Fruit fly (Drosophila melanogaster) whole organism, embryonic: ENCODE data around the gene Cyp4ac2.

Experiments used
- Asciz ChIP-seq: fragments of 200-800 bp; sonication (Bioruptor generic); optimal IDR thresholded peaks from 2 replicates; lab custom pipeline; 2017; ENCODE audit warnings: missing biosample characterization, mild to moderate bottlenecking, missing genetic modification characterization, missing genetic modification reagents
- CG11696 ChIP-seq: fragments of 200-800 bp; sonication (Bioruptor generic); IDR thresholded peaks from 2 replicates; pipeline ENCODE4 v1.3.6; 2022; ENCODE audit warnings: missing biosample characterization, missing genetic modification characterization
- CG12155 ChIP-seq: fragments of 200-800 bp; sonication (Bioruptor generic); optimal IDR thresholded peaks from 3 replicates; lab custom pipeline; 2016; ENCODE audit warnings: missing biosample characterization, missing genetic modification characterization
- CG12236 ChIP-seq: fragments of 200-800 bp; sonication (Bioruptor generic); optimal IDR thresholded peaks from 2 replicates; lab custom pipeline; 2016; ENCODE audit warnings: missing biosample characterization, missing genetic modification characterization
- CG13287 ChIP-seq: fragments of 200-800 bp; sonication (Bioruptor generic); IDR thresholded peaks from 2 replicates; pipeline ENCODE4 v1.3.6; 2022; ENCODE audit warnings: missing biosample characterization, missing genetic modification characterization; ENCODE audit not compliant: partially characterized antibody
- CG13775 ChIP-seq: fragments of 200-800 bp; sonication (Bioruptor generic); optimal IDR thresholded peaks from 3 replicates; lab custom pipeline; 2017; ENCODE audit warnings: missing biosample characterization, mild to moderate bottlenecking, missing genetic modification characterization
- CG13894 ChIP-seq: fragments of 200-800 bp; sonication (Bioruptor generic); optimal IDR thresholded peaks from 3 replicates; lab custom pipeline; 2018; ENCODE audit warnings: missing biosample characterization, mild to moderate bottlenecking, missing genetic modification characterization, moderate library complexity
- CG15514 ChIP-seq: fragments of 200-800 bp; sonication (Bioruptor generic); optimal IDR thresholded peaks from 3 replicates; lab custom pipeline; 2017; ENCODE audit warnings: missing biosample characterization, missing genetic modification characterization, mild to moderate bottlenecking, moderate library complexity, missing genetic modification reagents
- CG15696 ChIP-seq: fragments of 200-800 bp; sonication (Bioruptor generic); optimal IDR thresholded peaks from 2 replicates; lab custom pipeline; 2019; ENCODE audit warnings: missing biosample characterization, mild to moderate bottlenecking, missing genetic modification characterization, moderate library complexity
- CG16779 ChIP-seq: fragments of 200-800 bp; sonication (Bioruptor generic); IDR thresholded peaks from 2 replicates; pipeline ENCODE4 v1.3.6; 2022; ENCODE audit warnings: missing biosample characterization, missing genetic modification characterization
- CG16863 ChIP-seq: fragments of 200-800 bp; sonication (Bioruptor generic); optimal IDR thresholded peaks from 3 replicates; lab custom pipeline; 2016; ENCODE audit warnings: missing biosample characterization, missing genetic modification characterization
- CG18619 ChIP-seq: fragments of 200-800 bp; sonication (Bioruptor generic); optimal IDR thresholded peaks from 3 replicates; lab custom pipeline; 2017; ENCODE audit warnings: missing biosample characterization, mild to moderate bottlenecking, missing genetic modification characterization
- CG33557 ChIP-seq: fragments of 200-800 bp; sonication (Bioruptor generic); optimal IDR thresholded peaks from 2 replicates; lab custom pipeline; 2019; ENCODE audit warnings: missing biosample characterization, mild to moderate bottlenecking, missing genetic modification characterization, moderate library complexity
- CG34422 ChIP-seq: fragments of 200-800 bp; sonication (Bioruptor generic); IDR thresholded peaks from 3 replicates; pipeline ENCODE4 v1.3.6; 2022; ENCODE audit warnings: missing biosample characterization, missing genetic modification characterization
- CG3995 ChIP-seq: fragments of 200-800 bp; sonication (Bioruptor generic); optimal IDR thresholded peaks from 3 replicates; lab custom pipeline; 2016; ENCODE audit warnings: missing biosample characterization, missing genetic modification characterization
- CG5180 ChIP-seq: fragments of 200-800 bp; sonication (Bioruptor generic); optimal IDR thresholded peaks from 3 replicates; lab custom pipeline; 2017; ENCODE audit warnings: missing biosample characterization, missing genetic modification characterization, mild to moderate bottlenecking, moderate library complexity, missing genetic modification reagents
- CG6254 ChIP-seq: fragments of 200-800 bp; sonication (Bioruptor generic); optimal IDR thresholded peaks from 3 replicates; lab custom pipeline; 2017; ENCODE audit warnings: mild to moderate bottlenecking, missing biosample characterization, missing genetic modification reagents, missing genetic modification characterization
- CG7745 ChIP-seq: fragments of 200-800 bp; sonication (Bioruptor generic); optimal IDR thresholded peaks from 2 replicates; lab custom pipeline; 2018; ENCODE audit warnings: missing biosample characterization, mild to moderate bottlenecking, missing genetic modification characterization, moderate library complexity
- CG8281 ChIP-seq: fragments of 200-800 bp; sonication (Bioruptor generic); optimal IDR thresholded peaks from 2 replicates; lab custom pipeline; 2018; ENCODE audit warnings: missing biosample characterization, mild to moderate bottlenecking, missing genetic modification characterization, moderate library complexity
- CG8765 ChIP-seq: fragments of 200-800 bp; sonication (Bioruptor generic); IDR thresholded peaks from 2 replicates; pipeline ENCODE4 v1.3.6; 2022; ENCODE audit warnings: missing biosample characterization, missing genetic modification characterization
- CkIIα-i1 ChIP-seq: fragments of 200-800 bp; sonication (Bioruptor generic); IDR thresholded peaks from 2 replicates; pipeline ENCODE4 v1.3.6; 2022; ENCODE audit warnings: missing biosample characterization, missing genetic modification characterization
- Dad ChIP-seq: fragments of 200-800 bp; sonication (Bioruptor generic); optimal IDR thresholded peaks from 3 replicates; lab custom pipeline; 2016; ENCODE audit warnings: missing biosample characterization, missing genetic modification characterization
- Deaf1 ChIP-seq: fragments of 200-800 bp; optimal IDR thresholded peaks from 3 replicates; lab custom pipeline; 2019; ENCODE audit warnings: missing biosample characterization, mild to moderate bottlenecking, missing genetic modification characterization, moderate library complexity
- Dp ChIP-seq: fragments of 200-800 bp; sonication (Bioruptor generic); optimal IDR thresholded peaks from 2 replicates; lab custom pipeline; 2018; ENCODE audit warnings: missing biosample characterization, mild to moderate bottlenecking, missing genetic modification characterization, moderate library complexity
- Fer1 ChIP-seq: fragments of 200-800 bp; sonication (Bioruptor generic); optimal IDR thresholded peaks from 2 replicates; lab custom pipeline; 2017; ENCODE audit warnings: missing biosample characterization, mild to moderate bottlenecking, missing genetic modification characterization
- HmgD ChIP-seq: fragments of 200-800 bp; sonication (Bioruptor generic); optimal IDR thresholded peaks from 3 replicates; lab custom pipeline; 2016; ENCODE audit warnings: missing biosample characterization, missing genetic modification characterization
- HmgZ ChIP-seq: fragments of 200-800 bp; sonication (Bioruptor generic); optimal IDR thresholded peaks from 2 replicates; lab custom pipeline; 2018; ENCODE audit warnings: missing biosample characterization, mild to moderate bottlenecking, missing genetic modification characterization
- Hmx ChIP-seq: fragments of 200-800 bp; sonication (Bioruptor generic); optimal IDR thresholded peaks from 2 replicates; lab custom pipeline; 2016; ENCODE audit warnings: missing biosample characterization, missing genetic modification characterization
- Kr ChIP-seq: fragments of 200-800 bp; sonication (Bioruptor generic); optimal IDR thresholded peaks from 2 replicates; lab custom pipeline; 2017; ENCODE audit warnings: missing biosample characterization, mild to moderate bottlenecking, missing genetic modification characterization
- PHDP ChIP-seq: fragments of 200-800 bp; sonication (Bioruptor generic); optimal IDR thresholded peaks from 3 replicates; lab custom pipeline; 2018; ENCODE audit warnings: missing biosample characterization, mild to moderate bottlenecking, missing genetic modification characterization, moderate library complexity
- az2 ChIP-seq: fragments of 200-800 bp; sonication (Bioruptor generic); optimal IDR thresholded peaks from 3 replicates; lab custom pipeline; 2016; ENCODE audit warnings: missing biosample characterization, missing genetic modification characterization
- caup ChIP-seq: fragments of 200-800 bp; sonication (Bioruptor generic); optimal IDR thresholded peaks from 3 replicates; lab custom pipeline; 2017; ENCODE audit warnings: missing biosample characterization, mild to moderate bottlenecking, missing genetic modification characterization, moderate library complexity; ENCODE audit not compliant: severe bottlenecking
- ci ChIP-seq: fragments of 200-800 bp; sonication (Bioruptor generic); IDR thresholded peaks from 3 replicates; pipeline ENCODE4 v1.3.6; 2022; ENCODE audit warnings: missing biosample characterization, missing genetic modification characterization
- croc ChIP-seq: fragments of 200-800 bp; sonication (Bioruptor generic); conservative IDR thresholded peaks from 3 replicates; pipeline ENCODE4 v1.3.6; 2022; ENCODE audit warnings: missing biosample characterization, missing genetic modification characterization
- emc ChIP-seq: fragments of 200-800 bp; sonication (Bioruptor generic); optimal IDR thresholded peaks from 2 replicates; lab custom pipeline; 2016; ENCODE audit warnings: missing biosample characterization, missing genetic modification characterization
- en ChIP-seq: fragments of 200-800 bp; sonication (Bioruptor generic); optimal IDR thresholded peaks from 2 replicates; lab custom pipeline; 2016; ENCODE audit warnings: missing biosample characterization, missing genetic modification characterization
- ham ChIP-seq: fragments of 200-800 bp; sonication (Bioruptor generic); IDR thresholded peaks from 2 replicates; pipeline ENCODE4 v1.3.6; 2022; ENCODE audit warnings: missing biosample characterization, missing genetic modification characterization
- ind ChIP-seq: fragments of 200-800 bp; sonication (Bioruptor generic); optimal IDR thresholded peaks from 3 replicates; lab custom pipeline; 2016; ENCODE audit warnings: missing biosample characterization, missing genetic modification characterization
- lilli ChIP-seq: fragments of 200-800 bp; sonication (Bioruptor generic); optimal IDR thresholded peaks from 3 replicates; lab custom pipeline; 2016; ENCODE audit warnings: missing biosample characterization, missing genetic modification characterization
- nau ChIP-seq: fragments of 200-800 bp; sonication (Bioruptor generic); optimal IDR thresholded peaks from 3 replicates; lab custom pipeline; 2017; ENCODE audit warnings: missing biosample characterization, mild to moderate bottlenecking, missing genetic modification characterization, missing genetic modification reagents
- pan ChIP-seq, 4 experiments: fragments of >200 bp in 3 of 4; fragments of 200-800 bp in 1 of 4; sonication (Bioruptor generic) in 1 of 4; optimal IDR thresholded peaks in 3 of 4; IDR thresholded peaks in 1 of 4; 2 replicates each; pipeline versions ENCODE4 v1.3.6 to Lab custom; 2017 to 2022; ENCODE audit warnings: missing biosample characterization in 2 of 4, missing genetic modification characterization in 2 of 4, mixed read lengths in 1 of 4
- row ChIP-seq: fragments of 200-800 bp; sonication (Bioruptor generic); IDR thresholded peaks from 3 replicates; pipeline ENCODE4 v1.3.6; 2022; ENCODE audit warnings: missing biosample characterization, missing genetic modification characterization
- sc ChIP-seq, 3 experiments: fragments of >200 bp in 2 of 3; fragments of 200-800 bp in 1 of 3; sonication (Bioruptor generic) in 1 of 3; optimal IDR thresholded peaks; 2 replicates in 2 of 3; 3 replicates in 1 of 3; lab custom pipeline; 2017; ENCODE audit warnings: mild to moderate bottlenecking in 1 of 3, missing biosample characterization in 1 of 3, missing genetic modification characterization in 1 of 3, missing genetic modification reagents in 1 of 3
- sens ChIP-seq: fragments of 200-800 bp; sonication (Bioruptor generic); peaks from one replicate; lab custom pipeline; 2016; ENCODE audit warnings: missing biosample characterization, missing genetic modification characterization
- shn ChIP-seq: fragments of 200-800 bp; sonication (Bioruptor generic); optimal IDR thresholded peaks from 3 replicates; lab custom pipeline; 2016; ENCODE audit warnings: missing biosample characterization, missing genetic modification characterization
- sug ChIP-seq: fragments of 200-800 bp; optimal IDR thresholded peaks from 2 replicates; lab custom pipeline; 2019; ENCODE audit warnings: missing biosample characterization, mild to moderate bottlenecking, missing genetic modification characterization, moderate library complexity
- zen2 ChIP-seq: fragments of 200-800 bp; sonication (Bioruptor generic); IDR thresholded peaks from 3 replicates; pipeline ENCODE4 v1.3.6; 2022; ENCODE audit warnings: missing biosample characterization, missing genetic modification characterization; ENCODE audit not compliant: partially characterized antibody

The Cyp4ac2 gene

dm6 chr2L:5232967-5233909, 33.0 kb upstream of the Cyp4ac2 start (continued):
- TF ChIP-seq CG15696 (tag; lab: Kevin White, UChicago), result no peak
- no peak for TF ChIP-seq nau
- no peak for TF ChIP-seq CG13287 (GFP tag; lab: Robert Waterston, UW)
- TF ChIP-seq pan (optimal IDR thresholded peaks at IDR 0.05; lab: Kevin White, UChicago), result no peak
- no peak for TF ChIP-seq pan (GFP tag; optimal IDR thresholded peaks at IDR 0.05 in 1 of 2, IDR thresholded peaks at IDR 0.05 in 1 of 2)
- TF ChIP-seq ham, result no peak
- TF ChIP-seq az2 (GFP tag; lab: Kevin White, UChicago), result no peak
- TF ChIP-seq ind, result no peak
- TF ChIP-seq CG13775 (GFP tag; lab: Kevin White, UChicago), result no peak
- TF ChIP-seq caup, result no peak
- TF ChIP-seq CG12236 (GFP tag; lab: Kevin White, UChicago), result no peak
- peak; percentile 44 for TF ChIP-seq CG5180 (GFP tag; lab: Kevin White, UChicago)
- TF ChIP-seq emc, result no peak
- TF ChIP-seq Asciz (GFP tag; lab: Kevin White, UChicago), result no peak
- no peak for TF ChIP-seq CG8281 (tag; lab: Kevin White, UChicago)
- TF ChIP-seq sens (GFP tag; lab: Kevin White, UChicago), result peak; percentile 33
- no peak for TF ChIP-seq sc (optimal IDR thresholded peaks at IDR 0.05; lab: Kevin White, UChicago)
- no peak for TF ChIP-seq sc (GFP tag; optimal IDR thresholded peaks at IDR 0.05; lab: Kevin White, UChicago)
- peak; percentile 2 for TF ChIP-seq CG15514 (GFP tag; lab: Kevin White, UChicago)
- TF ChIP-seq shn, result no peak
- TF ChIP-seq Hmx, result no peak
- TF ChIP-seq lilli (GFP tag; lab: Kevin White, UChicago), result no peak
- no peak for TF ChIP-seq CG16779
- no peak for TF ChIP-seq row (GFP tag; lab: Robert Waterston, UW)
- no peak for TF ChIP-seq zen2 (GFP tag; lab: Robert Waterston, UW)
- TF ChIP-seq CG13894 (tag; lab: Kevin White, UChicago), result peak; percentile 15
- peak; percentile 42 for TF ChIP-seq Fer1 (GFP tag; lab: Kevin White, UChicago)
- no peak for TF ChIP-seq Dad (GFP tag; lab: Kevin White, UChicago)
- no peak for TF ChIP-seq CkIIα-i1 (GFP tag; lab: Robert Waterston, UW)
- no peak for TF ChIP-seq en (GFP tag; lab: Kevin White, UChicago)
- TF ChIP-seq CG7745, result peak; percentile 31
- TF ChIP-seq PHDP (tag; lab: Kevin White, UChicago), result peak; percentile 19
- TF ChIP-seq HmgZ (tag; lab: Kevin White, UChicago), result peak; percentile 48
- no peak for TF ChIP-seq CG16863 (GFP tag; lab: Kevin White, UChicago)
- TF ChIP-seq CG34422 (GFP tag; lab: Robert Waterston, UW), result no peak
- 0 out of 2 replicates have a peak, but pooled peaks have one; percentile 34 for TF ChIP-seq CG11696 (GFP tag; lab: Robert Waterston, UW)
- no peak for TF ChIP-seq CG18619 (GFP tag; lab: Kevin White, UChicago)
- TF ChIP-seq Dp (GFP tag; lab: Kevin White, UChicago), result no peak
- no peak for TF ChIP-seq CG12155 (GFP tag; lab: Kevin White, UChicago)
- TF ChIP-seq CG8765 (GFP tag; lab: Robert Waterston, UW), result no peak
- TF ChIP-seq croc (GFP tag; lab: Robert Waterston, UW), result no peak
- peak; percentile 10 for TF ChIP-seq CG6254
- no peak for TF ChIP-seq CG3995 (GFP tag; lab: Kevin White, UChicago)
- peak; percentile 95 for TF ChIP-seq sug (tag; lab: Kevin White, UChicago)
- peak; percentile 12 for TF ChIP-seq Deaf1 (tag; lab: Kevin White, UChicago)
- no peak for TF ChIP-seq CG33557 (GFP tag; lab: Kevin White, UChicago)
- TF ChIP-seq Kr (GFP tag; lab: Kevin White, UChicago), result no peak
- TF ChIP-seq ci, result 0 out of 3 replicates have a peak, but pooled peaks have one; percentile 21
- TF ChIP-seq HmgD (GFP tag; lab: Kevin White, UChicago), result no peak
